Fruit fly (Drosophila melanogaster) whole organism, embryonic: ENCODE data around the gene Sodh2.

Source experiments
- Adf1 ChIP-seq: fragments of 200-800 bp; sonication (Bioruptor generic); IDR thresholded peaks from 2 replicates; pipeline ENCODE4 v1.3.6; 2022; ENCODE audit warnings: missing biosample characterization, missing genetic modification characterization
- Aef1 ChIP-seq: fragments of 200-800 bp; sonication (Bioruptor generic); IDR thresholded peaks from 3 replicates; pipeline ENCODE4 v1.3.6; 2022; ENCODE audit warnings: missing biosample characterization, missing genetic modification characterization
- Blimp-1 ChIP-seq: fragments of 200-800 bp; sonication (Bioruptor generic); optimal IDR thresholded peaks from 3 replicates; lab custom pipeline; 2018; ENCODE audit warnings: missing biosample characterization, missing genetic modification characterization, mild to moderate bottlenecking, moderate library complexity, missing genetic modification reagents
- CG10959 ChIP-seq: fragments of 200-800 bp; sonication (Bioruptor generic); IDR thresholded peaks from 2 replicates; pipeline ENCODE4 v1.3.6; 2022; ENCODE audit warnings: missing biosample characterization, missing genetic modification characterization
- CG11695 ChIP-seq: fragments of 200-800 bp; sonication (Bioruptor generic); IDR thresholded peaks from 3 replicates; pipeline ENCODE4 v1.3.6; 2022; ENCODE audit warnings: missing biosample characterization, missing genetic modification characterization
- CG12104 ChIP-seq: fragments of 200-800 bp; sonication (Bioruptor generic); optimal IDR thresholded peaks from 3 replicates; lab custom pipeline; 2016; ENCODE audit warnings: missing biosample characterization, missing genetic modification characterization
- CG15479 ChIP-seq: fragments of 200-800 bp; sonication (Bioruptor generic); optimal IDR thresholded peaks from 3 replicates; lab custom pipeline; 2019; ENCODE audit warnings: missing biosample characterization, mild to moderate bottlenecking, missing genetic modification characterization, moderate library complexity
- CG15514 ChIP-seq: fragments of 200-800 bp; sonication (Bioruptor generic); optimal IDR thresholded peaks from 3 replicates; lab custom pipeline; 2017; ENCODE audit warnings: missing biosample characterization, missing genetic modification characterization, mild to moderate bottlenecking, moderate library complexity, missing genetic modification reagents
- CG15601 ChIP-seq: fragments of 200-800 bp; sonication (Bioruptor generic); optimal IDR thresholded peaks from 3 replicates; lab custom pipeline; 2019; ENCODE audit warnings: missing biosample characterization, mild to moderate bottlenecking, missing genetic modification characterization, moderate library complexity
- CG1602 ChIP-seq: fragments of 200-800 bp; sonication (Bioruptor generic); optimal IDR thresholded peaks from 3 replicates; lab custom pipeline; 2016; ENCODE audit warnings: missing biosample characterization, missing genetic modification characterization
- CG1603 ChIP-seq: fragments of 200-800 bp; sonication (Bioruptor generic); optimal IDR thresholded peaks from 2 replicates; lab custom pipeline; 2019; ENCODE audit warnings: missing biosample characterization, mild to moderate bottlenecking, missing genetic modification characterization, moderate library complexity
- CG17385 ChIP-seq: fragments of 200-800 bp; sonication (Bioruptor generic); optimal IDR thresholded peaks from 3 replicates; lab custom pipeline; 2018; ENCODE audit warnings: missing biosample characterization, mild to moderate bottlenecking, missing genetic modification characterization
- CG2116 ChIP-seq: fragments of 200-800 bp; sonication (Bioruptor generic); optimal IDR thresholded peaks from 3 replicates; lab custom pipeline; 2018; ENCODE audit warnings: missing biosample characterization, mild to moderate bottlenecking, missing genetic modification characterization
- CG2712 ChIP-seq: fragments of 200-800 bp; optimal IDR thresholded peaks from 3 replicates; lab custom pipeline; 2019; ENCODE audit warnings: missing biosample characterization, mild to moderate bottlenecking, missing genetic modification characterization, moderate library complexity
- CG32532 ChIP-seq: fragments of 200-800 bp; sonication (Bioruptor generic); IDR thresholded peaks from 2 replicates; pipeline ENCODE4 v1.3.6; 2022; ENCODE audit warnings: missing biosample characterization, missing genetic modification characterization
- CG3281 ChIP-seq: fragments of 200-800 bp; sonication (Bioruptor generic); optimal IDR thresholded peaks from 3 replicates; lab custom pipeline; 2017; ENCODE audit warnings: missing biosample characterization, mild to moderate bottlenecking, missing genetic modification characterization
- CG3995 ChIP-seq: fragments of 200-800 bp; sonication (Bioruptor generic); optimal IDR thresholded peaks from 3 replicates; lab custom pipeline; 2016; ENCODE audit warnings: missing biosample characterization, missing genetic modification characterization
- CG43689 ChIP-seq: fragments of 200-800 bp; sonication (Bioruptor generic); IDR thresholded peaks from 2 replicates; pipeline ENCODE4 v1.3.6; 2022; ENCODE audit warnings: missing biosample characterization, missing genetic modification characterization
- CG8478 ChIP-seq: fragments of >200 bp; optimal IDR thresholded peaks from 2 replicates; lab custom pipeline; 2018
- CG9876 ChIP-seq: fragments of 200-800 bp; sonication (Bioruptor generic); optimal IDR thresholded peaks from 2 replicates; lab custom pipeline; 2016; ENCODE audit warnings: missing biosample characterization, missing genetic modification characterization
- CHES-1-like ChIP-seq: fragments of 200-800 bp; sonication (Bioruptor generic); optimal IDR thresholded peaks from 2 replicates; lab custom pipeline; 2016; ENCODE audit warnings: missing biosample characterization, missing genetic modification characterization
- CkIIα-i1 ChIP-seq: fragments of 200-800 bp; sonication (Bioruptor generic); IDR thresholded peaks from 2 replicates; pipeline ENCODE4 v1.3.6; 2022; ENCODE audit warnings: missing biosample characterization, missing genetic modification characterization
- Dbx ChIP-seq: fragments of 200-800 bp; sonication (Bioruptor generic); IDR thresholded peaks from 3 replicates; pipeline ENCODE4 v1.3.6; 2022; ENCODE audit warnings: missing biosample characterization, missing genetic modification characterization
- Fer3 ChIP-seq: fragments of 200-800 bp; sonication (Bioruptor generic); optimal IDR thresholded peaks from 2 replicates; lab custom pipeline; 2018; ENCODE audit warnings: missing biosample characterization, mild to moderate bottlenecking, missing genetic modification characterization, moderate library complexity
- HHEX ChIP-seq: fragments of 200-800 bp; sonication (Bioruptor generic); optimal IDR thresholded peaks from 3 replicates; lab custom pipeline; 2017; ENCODE audit warnings: missing biosample characterization, mild to moderate bottlenecking, missing genetic modification characterization, missing genetic modification reagents
- Hr78 ChIP-seq, 2 experiments: fragments of 200-800 bp in 1 of 2; fragments of >200 bp in 1 of 2; sonication (Bioruptor generic) in 1 of 2; optimal IDR thresholded peaks; 2 replicates each; lab custom pipeline; 2017 to 2019; ENCODE audit warnings: missing biosample characterization in 2 of 2, missing genetic modification characterization in 2 of 2, mild to moderate bottlenecking in 1 of 2, moderate library complexity in 1 of 2
- Rx ChIP-seq: fragments of 200-800 bp; sonication (Bioruptor generic); IDR thresholded peaks from 2 replicates; pipeline ENCODE4 v1.3.6; 2022; ENCODE audit warnings: missing biosample characterization, missing genetic modification characterization
- da ChIP-seq: fragments of 200-800 bp; sonication (Bioruptor generic); optimal IDR thresholded peaks from 2 replicates; lab custom pipeline; 2016; ENCODE audit warnings: missing biosample characterization, missing genetic modification characterization
- dpn ChIP-seq, 2 experiments: fragments of 200-800 bp; sonication (Bioruptor generic); optimal IDR thresholded peaks; 3 replicates each; lab custom pipeline; 2016; ENCODE audit warnings: missing biosample characterization in 2 of 2, missing genetic modification characterization in 2 of 2
- emc ChIP-seq: fragments of 200-800 bp; sonication (Bioruptor generic); optimal IDR thresholded peaks from 2 replicates; lab custom pipeline; 2016; ENCODE audit warnings: missing biosample characterization, missing genetic modification characterization
- ems ChIP-seq: fragments of 200-800 bp; sonication (Bioruptor generic); optimal IDR thresholded peaks from 3 replicates; lab custom pipeline; 2016; ENCODE audit warnings: missing biosample characterization, missing genetic modification characterization
- eyg ChIP-seq: fragments of 200-800 bp; sonication (Bioruptor generic); optimal IDR thresholded peaks from 3 replicates; lab custom pipeline; 2016; ENCODE audit warnings: missing biosample characterization, missing genetic modification characterization
- fd64A ChIP-seq: fragments of 200-800 bp; sonication (Bioruptor generic); optimal IDR thresholded peaks from 3 replicates; lab custom pipeline; 2018; ENCODE audit warnings: missing biosample characterization, mild to moderate bottlenecking, missing genetic modification characterization
- gem ChIP-seq: fragments of 200-800 bp; sonication (Bioruptor generic); optimal IDR thresholded peaks from 2 replicates; lab custom pipeline; 2019; ENCODE audit warnings: missing biosample characterization, mild to moderate bottlenecking, missing genetic modification characterization, moderate library complexity
- grn ChIP-seq: fragments of 200-800 bp; sonication (Bioruptor generic); optimal IDR thresholded peaks from 3 replicates; lab custom pipeline; 2017; ENCODE audit warnings: missing biosample characterization, missing genetic modification characterization
- hb ChIP-seq: fragments of 200-800 bp; sonication (Bioruptor generic); IDR thresholded peaks from 3 replicates; pipeline ENCODE4 v1.3.6; 2022; ENCODE audit warnings: missing biosample characterization, missing genetic modification characterization; ENCODE audit not compliant: partially characterized antibody
- jing ChIP-seq: fragments of 200-800 bp; sonication (Bioruptor generic); optimal IDR thresholded peaks from 2 replicates; lab custom pipeline; 2018; ENCODE audit warnings: missing biosample characterization, mild to moderate bottlenecking, missing genetic modification characterization
- kah ChIP-seq: fragments of 200-800 bp; sonication (Bioruptor generic); optimal IDR thresholded peaks from 2 replicates; lab custom pipeline; 2018; ENCODE audit warnings: missing biosample characterization, mild to moderate bottlenecking, missing genetic modification characterization
- klu ChIP-seq: fragments of 200-800 bp; sonication (Bioruptor generic); IDR thresholded peaks from 2 replicates; pipeline ENCODE4 v1.3.6; 2022; ENCODE audit warnings: missing biosample characterization, missing genetic modification characterization
- mam ChIP-seq: fragments of 200-800 bp; sonication (Bioruptor generic); optimal IDR thresholded peaks from 3 replicates; lab custom pipeline; 2016; ENCODE audit warnings: missing biosample characterization, missing genetic modification characterization
- nmo ChIP-seq: fragments of 200-800 bp; sonication (Bioruptor generic); optimal IDR thresholded peaks from 2 replicates; lab custom pipeline; 2018; ENCODE audit warnings: missing biosample characterization, mild to moderate bottlenecking, missing genetic modification characterization, moderate library complexity
- prd ChIP-seq, 3 experiments: fragments of >200 bp in 2 of 3; fragments of 200-800 bp in 1 of 3; sonication (Bioruptor generic) in 1 of 3; optimal IDR thresholded peaks in 2 of 3; IDR thresholded peaks in 1 of 3; 2 replicates in 2 of 3; 3 replicates in 1 of 3; pipeline versions ENCODE4 v1.3.6 to Lab custom; 2017 to 2022; ENCODE audit warnings: missing biosample characterization in 1 of 3, missing genetic modification characterization in 1 of 3
- pum ChIP-seq: fragments of 200-800 bp; sonication (Bioruptor generic); optimal IDR thresholded peaks from 2 replicates; lab custom pipeline; 2016; ENCODE audit warnings: missing biosample characterization, missing genetic modification characterization
- rib ChIP-seq: fragments of 200-800 bp; sonication (Bioruptor generic); IDR thresholded peaks from 2 replicates; pipeline ENCODE4 v1.3.6; 2022; ENCODE audit warnings: missing biosample characterization, missing genetic modification characterization
- run ChIP-seq: fragments of 200-800 bp; sonication (Bioruptor generic); optimal IDR thresholded peaks from 3 replicates; lab custom pipeline; 2018; ENCODE audit warnings: missing biosample characterization, mild to moderate bottlenecking, missing genetic modification characterization
- so ChIP-seq: fragments of 200-800 bp; sonication (Bioruptor generic); IDR thresholded peaks from 3 replicates; pipeline ENCODE4 v1.3.6; 2022; ENCODE audit warnings: missing biosample characterization, missing genetic modification characterization
- sr ChIP-seq: fragments of 200-800 bp; sonication (Bioruptor generic); IDR thresholded peaks from 3 replicates; pipeline ENCODE4 v1.3.6; 2022; ENCODE audit warnings: missing biosample characterization, missing genetic modification characterization
- unpg ChIP-seq: fragments of 200-800 bp; sonication (Bioruptor generic); optimal IDR thresholded peaks from 3 replicates; lab custom pipeline; 2018; ENCODE audit warnings: missing biosample characterization, mild to moderate bottlenecking, missing genetic modification characterization, moderate library complexity
- zen ChIP-seq: fragments of 200-800 bp; sonication (Bioruptor generic); optimal IDR thresholded peaks from 3 replicates; lab custom pipeline; 2018; ENCODE audit warnings: missing biosample characterization, mild to moderate bottlenecking, missing genetic modification characterization, moderate library complexity

Gene Sodh2

dm6 chr3R:10881824-10882559 lies 5.8 kb downstream of the Sodh2 start, which contains the start of gene Tpc1 (continued):
- TF ChIP-seq CG1603 (tag; lab: Kevin White, UChicago) (peak; percentile 16), eyg (peak; percentile 39), CG15514 (GFP tag; lab: Kevin White, UChicago) (peak; percentile 58), CG9876 (GFP tag; lab: Kevin White, UChicago) (no peak), sr (GFP tag; lab: Robert Waterston, UW) (peak; percentile 22; the same call in 1 of the 3 replicates), CG12104 (GFP tag; lab: Kevin White, UChicago) (no peak), CG3281 (GFP tag; lab: Kevin White, UChicago) (peak; percentile 8), Aef1 (GFP tag; lab: Robert Waterston, UW) (0 out of 3 replicates have a peak, but pooled peaks have one; percentile 32), dpn (GFP tag; optimal IDR thresholded peaks at IDR 0.05; lab: Kevin White, UChicago) (peak; percentile 16 to 44), CG2116 (peak; percentile 76), ems (GFP tag; lab: Kevin White, UChicago) (peak; percentile 43), CG43689 (GFP tag; lab: Robert Waterston, UW) (no peak), CHES-1-like (GFP tag; lab: Kevin White, UChicago) (peak; percentile 44), pum (GFP tag; lab: Kevin White, UChicago) (peak; percentile 27), hb (peak; percentile 71), CG10959 (GFP tag; lab: Robert Waterston, UW) (no peak), HHEX (GFP tag; lab: Kevin White, UChicago) (no peak), nmo (peak; percentile 65), Hr78 (GFP tag; optimal IDR thresholded peaks at IDR 0.05; lab: Kevin White, UChicago) (peak in 1 of 2 experiments; percentile 28), CG15479 (no peak), Rx (GFP tag; lab: Robert Waterston, UW) (no peak), jing (GFP tag; lab: Kevin White, UChicago) (no peak), CkIIα-i1 (GFP tag; lab: Robert Waterston, UW) (no peak), kah (GFP tag; lab: Kevin White, UChicago) (no peak), CG15601 (tag; lab: Kevin White, UChicago) (peak; percentile 48), prd (optimal IDR thresholded peaks at IDR 0.05; lab: Kevin White, UChicago) (no peak), prd (GFP tag; IDR thresholded peaks at IDR 0.05; lab: Robert Waterston, UW) (peak; percentile 29; the same call in 1 of the 3 replicates), CG3995 (peak; percentile 94), da (GFP tag; lab: Kevin White, UChicago) (no peak), CG1602 (GFP tag; lab: Kevin White, UChicago) (peak; percentile 27), CG8478 (no peak), Adf1 (GFP tag; lab: Robert Waterston, UW) (peak; percentile 46; the same call in 1 of the 2 replicates), mam (GFP tag; lab: Kevin White, UChicago) (peak; percentile 55), CG32532 (GFP tag; lab: Robert Waterston, UW) (peak; percentile 46; the same call in 1 of the 2 replicates), CG11695 (GFP tag; lab: Robert Waterston, UW) (no peak), gem (tag; lab: Kevin White, UChicago) (peak; percentile 57), unpg (GFP tag; lab: Kevin White, UChicago) (peak; percentile 19), so (no peak), emc (GFP tag; lab: Kevin White, UChicago) (no peak), CG2712 (peak; percentile 56), klu (GFP tag; lab: Robert Waterston, UW) (no peak), Blimp-1 (GFP tag; lab: Kevin White, UChicago) (peak; percentile 83), run (tag; lab: Kevin White, UChicago) (no peak), CG17385 (peak; percentile 13), grn (GFP tag; lab: Kevin White, UChicago) (no peak), Dbx (GFP tag; lab: Robert Waterston, UW) (0 out of 3 replicates have a peak, but pooled peaks have one; percentile 47), rib (no peak), Fer3 (tag; lab: Kevin White, UChicago) (no peak), fd64A (GFP tag; lab: Kevin White, UChicago) (no peak), zen (tag; lab: Kevin White, UChicago) (peak; percentile 48)
